Worm (Caenorhabditis elegans) whole organism, late embryonic: ENCODE data around the gene fbxa-214.

Experiments
- C08G9.2 ChIP-seq: sonication (generic microtip); optimal IDR thresholded peaks from 2 replicates; lab custom pipeline; 2016; ENCODE audit warnings: mild to moderate bottlenecking, missing genetic modification characterization, moderate library complexity, missing compliant biosample characterization
- ama-1 ChIP-seq: fragments of 150-350 bp; optimal IDR thresholded peaks from 2 replicates; lab custom pipeline; 2014
- ceh-18 ChIP-seq: sonication (generic microtip); optimal IDR thresholded peaks from 2 replicates; lab custom pipeline; 2016; ENCODE audit warnings: missing genetic modification characterization, missing compliant biosample characterization
- che-1 ChIP-seq: sonication (generic microtip); optimal IDR thresholded peaks from 2 replicates; lab custom pipeline; 2016; ENCODE audit warnings: mild to moderate bottlenecking, missing genetic modification characterization, missing compliant biosample characterization
- elt-2 ChIP-seq: sonication (generic microtip); optimal IDR thresholded peaks from 2 replicates; lab custom pipeline; 2016; ENCODE audit warnings: missing genetic modification reagents, missing genetic modification characterization, missing compliant biosample characterization
- ets-4 ChIP-seq: sonication (generic microtip); optimal IDR thresholded peaks from 2 replicates; lab custom pipeline; 2016; ENCODE audit warnings: missing genetic modification characterization, missing compliant biosample characterization
- fax-1 ChIP-seq: sonication (generic microtip); optimal IDR thresholded peaks from 2 replicates; lab custom pipeline; 2016; ENCODE audit warnings: missing genotype, missing genetic modification characterization, missing compliant biosample characterization
- hlh-13 ChIP-seq: fragments of 200-800 bp; sonication (Bioruptor generic); optimal IDR thresholded peaks from 2 replicates; lab custom pipeline; 2018; ENCODE audit warnings: mild to moderate bottlenecking, missing genetic modification characterization, missing compliant biosample characterization
- hlh-8 ChIP-seq: sonication (generic microtip); optimal IDR thresholded peaks from 2 replicates; lab custom pipeline; 2016; ENCODE audit warnings: missing genotype, missing genetic modification characterization, missing compliant biosample characterization
- tbx-2 ChIP-seq: sonication (generic microtip); optimal IDR thresholded peaks from 2 replicates; lab custom pipeline; 2016; ENCODE audit warnings: missing genetic modification characterization, missing compliant biosample characterization
- unc-42 ChIP-seq: sonication (generic microtip); optimal IDR thresholded peaks from 2 replicates; lab custom pipeline; 2016; ENCODE audit warnings: missing genotype, missing genetic modification characterization, missing compliant biosample characterization
- unc-86 ChIP-seq: sonication (generic microtip); optimal IDR thresholded peaks from 2 replicates; lab custom pipeline; 2016; ENCODE audit warnings: missing genetic modification characterization, missing compliant biosample characterization

DNA sequence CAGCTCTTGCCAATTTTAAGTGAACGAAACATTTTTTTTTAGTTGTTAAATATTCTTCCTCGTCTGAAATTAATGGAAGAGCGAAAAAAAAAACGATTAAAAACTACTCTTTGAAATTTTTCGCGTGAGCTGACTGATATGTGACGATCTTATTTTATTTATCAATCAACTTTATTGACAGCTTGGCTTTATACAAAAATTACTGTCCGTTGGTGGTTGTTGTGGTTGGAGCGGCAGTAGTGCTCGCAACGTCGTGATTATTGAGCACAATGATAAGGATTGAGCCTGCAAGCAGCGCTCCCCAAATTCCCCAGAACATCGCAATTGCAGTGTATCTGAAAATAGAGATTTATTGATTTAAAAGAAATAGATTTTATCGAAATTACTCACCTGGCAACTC is 25.4 kb downstream of the fbxa-214 start:
- TF ChIP-seq elt-2, result no peak
- no peak for TF ChIP-seq fax-1
- no peak for TF ChIP-seq C08G9.2
- no peak for TF ChIP-seq tbx-2 (tag; lab: Kevin White, UChicago)
- TF ChIP-seq unc-86, result no peak
- no peak for TF ChIP-seq che-1 (tag; lab: Kevin White, UChicago)
- no peak for TF ChIP-seq hlh-13
- TF ChIP-seq ama-1 (lab: Kevin White, UChicago), result no peak
- no peak for TF ChIP-seq hlh-8 (tag; lab: Kevin White, UChicago)
- no peak for TF ChIP-seq ets-4 (tag; lab: Kevin White, UChicago)
- TF ChIP-seq ceh-18 (tag; lab: Kevin White, UChicago), result no peak
- no peak for TF ChIP-seq unc-42 (tag; lab: Kevin White, UChicago)
